Worm (Caenorhabditis elegans) whole organism, late embryonic: ENCODE measurements around the gene glb-15.

Source experiments
- K02D7.2 ChIP-seq: sonication (generic microtip); optimal IDR thresholded peaks from 2 replicates; lab custom pipeline; 2017; ENCODE audit warnings: mild to moderate bottlenecking, missing genetic modification characterization, missing compliant biosample characterization
- K09A11.1 ChIP-seq: sonication (generic microtip); optimal IDR thresholded peaks from 2 replicates; lab custom pipeline; 2017; ENCODE audit warnings: antibody characterized with exemption, mild to moderate bottlenecking, missing genetic modification characterization, missing compliant biosample characterization; ENCODE audit not compliant: insufficient read depth
- Y22D7AL.16 ChIP-seq: sonication (generic microtip); optimal IDR thresholded peaks from 2 replicates; lab custom pipeline; 2016; ENCODE audit warnings: missing genetic modification characterization, missing compliant biosample characterization
- ceh-31 ChIP-seq: sonication (generic microtip); optimal IDR thresholded peaks from 2 replicates; lab custom pipeline; 2016; ENCODE audit warnings: missing genetic modification characterization, missing compliant biosample characterization
- ceh-9 ChIP-seq: sonication (generic microtip); optimal IDR thresholded peaks from 2 replicates; lab custom pipeline; 2016; ENCODE audit warnings: mild to moderate bottlenecking, missing genetic modification characterization, inconsistent platforms, missing compliant biosample characterization
- fkh-6 ChIP-seq: sonication (generic microtip); optimal IDR thresholded peaks from 2 replicates; lab custom pipeline; 2016; ENCODE audit warnings: missing genetic modification characterization, missing compliant biosample characterization
- hlh-30 ChIP-seq: sonication (generic microtip); optimal IDR thresholded peaks from 2 replicates; lab custom pipeline; 2017; ENCODE audit warnings: antibody characterized with exemption, missing genetic modification characterization, missing compliant biosample characterization; ENCODE audit not compliant: insufficient read depth
- nfya-1 ChIP-seq: sonication (generic microtip); optimal IDR thresholded peaks from 2 replicates; lab custom pipeline; 2017; ENCODE audit warnings: missing genetic modification characterization, mild to moderate bottlenecking, missing compliant biosample characterization, antibody characterized with exemption, moderate library complexity
- pat-9 ChIP-seq: fragments of 200-800 bp; sonication (Bioruptor generic); optimal IDR thresholded peaks from 2 replicates; lab custom pipeline; 2018; ENCODE audit warnings: mild to moderate bottlenecking, missing genetic modification characterization, moderate library complexity, missing compliant biosample characterization
- pha-2 ChIP-seq: sonication (generic microtip); optimal IDR thresholded peaks from 2 replicates; lab custom pipeline; 2017; ENCODE audit warnings: mild to moderate bottlenecking, missing genetic modification characterization, missing compliant biosample characterization
- tbx-2 ChIP-seq: sonication (generic microtip); optimal IDR thresholded peaks from 2 replicates; lab custom pipeline; 2016; ENCODE audit warnings: missing genetic modification characterization, missing compliant biosample characterization
- unc-86 ChIP-seq: sonication (generic microtip); optimal IDR thresholded peaks from 2 replicates; lab custom pipeline; 2016; ENCODE audit warnings: missing genetic modification characterization, missing compliant biosample characterization

- TF ChIP-seq pat-9 (tag; lab: Kevin White, UChicago) (no peak), Y22D7AL.16 (tag; lab: Kevin White, UChicago) (no peak), ceh-31 (tag; lab: Kevin White, UChicago) (no peak), ceh-9 (tag; lab: Kevin White, UChicago) (no peak), hlh-30 (no peak), fkh-6 (tag; lab: Kevin White, UChicago) (no peak), K02D7.2 (tag; lab: Kevin White, UChicago) (no peak), nfya-1 (tag; lab: Kevin White, UChicago) (no peak), K09A11.1 (no peak), tbx-2 (tag; lab: Kevin White, UChicago) (no peak), unc-86 (no peak), pha-2 (tag; lab: Kevin White, UChicago) (no peak)
Measured at ce11 chrV:11585122-11585521, 33.0 kb downstream of the glb-15 start.
